ENCODE assay signal across 1 fruit fly cellular context in genomic region chr3L:1247627-1248295, dm6.
TF ChIP-seq lines count a peak whose summit lies in the region.

TSS of gene Psf1 (minus strand) at chr3L:1247677.
TSS of gene Sac1 (plus strand) at chr3L:1247817.

TF ChIP-seq in whole organism, embryonic, 481 proteins besides CTCF, POLR2A, EP300 and RAD21 (continued from another document):
- no peak for TF ChIP-seq dmrt99B (tag; optimal IDR thresholded peaks at IDR 0.05; lab: Kevin White, UChicago)
- peak; percentile 72 for TF ChIP-seq HLH4C (GFP tag; IDR thresholded peaks at IDR 0.05; lab: Robert Waterston, UW; ENCODE audit: partially characterized antibody)
- TF ChIP-seq org-1 (GFP tag; optimal IDR thresholded peaks at IDR 0.05; lab: Kevin White, UChicago): no peak
